Fruit fly (Drosophila melanogaster): Measurements from ENCODE around the gene sofe.
A peak's percentile ranks its signal among the peaks of the same experiment; 100 is the strongest.

sofe gene

DNA sequence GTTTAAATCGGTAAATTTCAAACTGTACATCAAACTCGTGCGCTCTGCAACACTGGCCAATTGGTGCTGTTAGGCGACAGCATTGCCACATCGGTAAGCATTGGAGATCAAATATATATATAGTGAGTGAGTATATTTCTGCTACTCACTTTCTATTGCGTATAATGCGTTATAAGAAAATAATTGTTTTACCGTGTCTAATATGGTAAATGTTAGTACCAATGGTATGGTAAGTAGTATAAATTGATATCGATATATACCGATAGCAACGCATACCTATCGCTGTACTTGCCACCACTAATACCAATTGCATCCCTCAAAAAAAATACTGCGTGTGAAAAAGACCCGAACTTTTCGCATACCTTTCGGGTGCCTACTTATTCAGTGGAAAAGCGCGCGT, at the start of gene sofe, which contains the start of gene CG2186 (continued):
- TF ChIP-seq CoRest (tag; optimal IDR thresholded peaks at IDR 0.05), result peak; percentile 67
- peak; percentile 64 for TF ChIP-seq NC2β (GFP tag; optimal IDR thresholded peaks at IDR 0.05)
- peak; percentile 93 for TF ChIP-seq CG2116 (GFP tag; optimal IDR thresholded peaks at IDR 0.05)
- peak; percentile 31 for TF ChIP-seq Fer3 (tag; optimal IDR thresholded peaks at IDR 0.05)
- no peak for TF ChIP-seq CG33557 (GFP tag; optimal IDR thresholded peaks at IDR 0.05)
- TF ChIP-seq pho (GFP tag; optimal IDR thresholded peaks at IDR 0.05), result peak; percentile 44
- TF ChIP-seq so (GFP tag; IDR thresholded peaks at IDR 0.05), result no peak
- no peak for TF ChIP-seq Awh (GFP tag; IDR thresholded peaks at IDR 0.05)
- no peak for TF ChIP-seq ATbp (GFP tag; optimal IDR thresholded peaks at IDR 0.05)
- no peak for TF ChIP-seq jing (GFP tag; optimal IDR thresholded peaks at IDR 0.05)
- no peak for TF ChIP-seq CG34376 (GFP tag; optimal IDR thresholded peaks at IDR 0.05)
- peak; percentile 83 for TF ChIP-seq HLH4C (GFP tag; IDR thresholded peaks at IDR 0.05; ENCODE audit: partially characterized antibody)
- no peak; the same call in 1 of the 2 replicates for TF ChIP-seq CG31224 (GFP tag; IDR thresholded peaks at IDR 0.05)
- TF ChIP-seq CG4424 (GFP tag; optimal IDR thresholded peaks at IDR 0.05), result peak; percentile 47
- no peak for TF ChIP-seq CG15011 (GFP tag; optimal IDR thresholded peaks at IDR 0.05)
- TF ChIP-seq grau (tag; optimal IDR thresholded peaks at IDR 0.05), result peak; percentile 58
- no peak for TF ChIP-seq jigr1 (GFP tag; IDR thresholded peaks at IDR 0.05)
- TF ChIP-seq CG10654 (GFP tag; optimal IDR thresholded peaks at IDR 0.05), result peak; percentile 46
- TF ChIP-seq GATAe (GFP tag; conservative IDR thresholded peaks at IDR 0.05), result no peak
- peak; percentile 15 for TF ChIP-seq CG4854 (GFP tag; optimal IDR thresholded peaks at IDR 0.05)
- TF ChIP-seq CG6175 (GFP tag; IDR thresholded peaks at IDR 0.05), result no peak
- TF ChIP-seq BtbVII (GFP tag; optimal IDR thresholded peaks at IDR 0.05), result no peak
- TF ChIP-seq Xrp1 (GFP tag; IDR thresholded peaks at IDR 0.05), result peak; percentile 54; the same call in 1 of the 2 replicates
- no peak for TF ChIP-seq CG6813 (GFP tag; optimal IDR thresholded peaks at IDR 0.05)
- TF ChIP-seq CG4820 (GFP tag; optimal IDR thresholded peaks at IDR 0.05), result peak; percentile 11
- TF ChIP-seq dm (GFP tag; optimal IDR thresholded peaks at IDR 0.05), result peak; percentile 34
- peak; percentile 44 for TF ChIP-seq ems (GFP tag; optimal IDR thresholded peaks at IDR 0.05)
- peak; percentile 82 for TF ChIP-seq CG14710 (tag; optimal IDR thresholded peaks at IDR 0.05)
- peak; percentile 57 for TF ChIP-seq MBD-R2 (GFP tag; IDR thresholded peaks at IDR 0.05)
- TF ChIP-seq CG30020 (tag; optimal IDR thresholded peaks at IDR 0.05), result peak; percentile 45
- no peak for TF ChIP-seq CG13894 (tag; optimal IDR thresholded peaks at IDR 0.05)
- no peak for TF ChIP-seq CG1832 (GFP tag; optimal IDR thresholded peaks at IDR 0.05)
- no peak for TF ChIP-seq crol (GFP tag; IDR thresholded peaks at IDR 0.05)
- no peak for TF ChIP-seq gsb (GFP tag; IDR thresholded peaks at IDR 0.05)
- TF ChIP-seq tgo (GFP tag; IDR thresholded peaks at IDR 0.05), result 0 out of 3 replicates have a peak, but pooled peaks have one; percentile 41
- peak; percentile 82 for TF ChIP-seq bbx (GFP tag; IDR thresholded peaks at IDR 0.05; ENCODE audit: partially characterized antibody)
- peak; percentile 55 for TF ChIP-seq CG17361 (GFP tag; IDR thresholded peaks at IDR 0.05)
- peak; percentile 47 for TF ChIP-seq CG15696 (tag; optimal IDR thresholded peaks at IDR 0.05)
- TF ChIP-seq slbo (GFP tag; IDR thresholded peaks at IDR 0.05), result peak; percentile 67
- no peak for TF ChIP-seq CG7745 (tag; optimal IDR thresholded peaks at IDR 0.05)
- TF ChIP-seq fru (optimal IDR thresholded peaks at IDR 0.05), result no peak
- no peak for TF ChIP-seq her (GFP tag; optimal IDR thresholded peaks at IDR 0.05)
- no peak for TF ChIP-seq aop (GFP tag; IDR thresholded peaks at IDR 0.05)
- TF ChIP-seq CG1233 (GFP tag; optimal IDR thresholded peaks at IDR 0.05), result no peak
- peak; percentile 73 for TF ChIP-seq CG7928 (GFP tag; optimal IDR thresholded peaks at IDR 0.05)
- TF ChIP-seq Ssrp (tag; optimal IDR thresholded peaks at IDR 0.05), result peak; percentile 34
- no peak for TF ChIP-seq prd (optimal IDR thresholded peaks at IDR 0.05)
- TF ChIP-seq prd (GFP tag; IDR thresholded peaks at IDR 0.05), result peak; percentile 67
- TF ChIP-seq CG32767 (GFP tag; IDR thresholded peaks at IDR 0.05), result 0 out of 2 replicates have a peak, but pooled peaks have one; percentile 15
- TF ChIP-seq salm (tag; optimal IDR thresholded peaks at IDR 0.05), result no peak
- no peak for TF ChIP-seq CG14667 (GFP tag; IDR thresholded peaks at IDR 0.05)
- TF ChIP-seq Atf3 (GFP tag; optimal IDR thresholded peaks at IDR 0.05), result peak; percentile 3
